Worm (Caenorhabditis elegans) whole organism, L1 larva: Measurements from ENCODE around the gene fum-1.

Experiments used
- C04F5.9 ChIP-seq: sonication (generic microtip); optimal IDR thresholded peaks from 2 replicates; lab custom pipeline; 2016; ENCODE audit warnings: missing genetic modification characterization, missing compliant biosample characterization
- C34B4.2 ChIP-seq: sonication (generic microtip); optimal IDR thresholded peaks from 2 replicates; lab custom pipeline; 2017; ENCODE audit warnings: mild to moderate bottlenecking, missing genetic modification characterization, missing compliant biosample characterization
- F16B12.6 ChIP-seq: fragments of 150-350 bp; optimal IDR thresholded peaks from 2 replicates; lab custom pipeline; 2014; ENCODE audit warnings: missing biosample characterization, missing genetic modification characterization
- Y116A8C.19 ChIP-seq: sonication (generic microtip); optimal IDR thresholded peaks from 2 replicates; lab custom pipeline; 2016; ENCODE audit warnings: missing compliant biosample characterization, missing genetic modification characterization, borderline replicate concordance
- aly-2 ChIP-seq: fragments of 150-350 bp; optimal IDR thresholded peaks from 2 replicates; lab custom pipeline; 2014; ENCODE audit warnings: missing biosample characterization, missing genetic modification characterization
- ama-1 ChIP-seq: fragments of 150-350 bp; optimal IDR thresholded peaks from 2 replicates; lab custom pipeline; 2014
- blmp-1 ChIP-seq: fragments of 150-350 bp; optimal IDR thresholded peaks from 2 replicates; lab custom pipeline; 2014; ENCODE audit warnings: missing biosample characterization, missing genetic modification characterization
- ceh-8 ChIP-seq: fragments of 200-800 bp; sonication (Bioruptor generic); optimal IDR thresholded peaks from 2 replicates; lab custom pipeline; 2018; ENCODE audit warnings: mild to moderate bottlenecking, missing genetic modification characterization, moderate library complexity, missing compliant biosample characterization
- ceh-82 ChIP-seq, 3 experiments: fragments of 150-350 bp in 1 of 3; sonication (generic microtip) in 2 of 3; optimal IDR thresholded peaks; 2 replicates each; lab custom pipeline; 2014 to 2017; ENCODE audit warnings: missing biosample characterization in 3 of 3, missing genetic modification characterization in 3 of 3
- ceh-88 ChIP-seq: fragments of 200-800 bp; sonication (Bioruptor generic); IDR thresholded peaks from 2 replicates; pipeline ENCODE4 v1.3.6; 2022; ENCODE audit warnings: missing genetic modification characterization, missing compliant biosample characterization
- dpl-1 ChIP-seq, 3 experiments: fragments of 150-350 bp in 2 of 3; sonication (generic microtip) in 1 of 3; optimal IDR thresholded peaks; 2 replicates each; lab custom pipeline; 2014 to 2017; ENCODE audit warnings: missing biosample characterization in 3 of 3, missing genetic modification characterization in 3 of 3, missing genetic modification reagents in 3 of 3
- dsc-1 ChIP-seq: sonication (generic microtip); optimal IDR thresholded peaks from 2 replicates; lab custom pipeline; 2016; ENCODE audit warnings: mild to moderate bottlenecking, missing genetic modification characterization, missing compliant biosample characterization
- efl-1 ChIP-seq, 4 experiments: fragments of 150-350 bp; optimal IDR thresholded peaks in 3 of 4; peaks in 1 of 4; 1 replicate in 1 of 4; 2 replicates in 3 of 4; lab custom pipeline; 2014; ENCODE audit warnings: missing biosample characterization in 2 of 4, missing genetic modification characterization in 2 of 4, missing genetic modification reagents in 2 of 4
- elt-3 ChIP-seq, 6 experiments: fragments of 150-350 bp in 1 of 6; sonication (generic microtip); optimal IDR thresholded peaks; 2 replicates each; lab custom pipeline; 2017 to 2018; ENCODE audit warnings: missing biosample characterization in 6 of 6, missing genetic modification characterization in 6 of 6, inconsistent platforms in 1 of 6
- ets-5 ChIP-seq: fragments of 200-800 bp; sonication (Bioruptor generic); IDR thresholded peaks from 2 replicates; pipeline ENCODE4 v1.3.6; 2022; ENCODE audit warnings: missing genetic modification characterization, missing compliant biosample characterization
- fkh-10 ChIP-seq: sonication (generic microtip); optimal IDR thresholded peaks from 2 replicates; lab custom pipeline; 2017; ENCODE audit warnings: missing biosample characterization, missing genetic modification reagents, missing genetic modification characterization
- fos-1 ChIP-seq: fragments of 150-350 bp; optimal IDR thresholded peaks from 2 replicates; lab custom pipeline; 2014; ENCODE audit warnings: missing biosample characterization, missing genetic modification characterization
- grh-1 ChIP-seq: fragments of 200-800 bp; sonication (Bioruptor generic); IDR thresholded peaks from 2 replicates; pipeline ENCODE4 v1.3.6; 2022; ENCODE audit warnings: missing genetic modification reagents, missing genetic modification characterization, missing compliant biosample characterization
- hlh-17 ChIP-seq: fragments of 200-800 bp; sonication (Bioruptor generic); optimal IDR thresholded peaks from 2 replicates; lab custom pipeline; 2018; ENCODE audit warnings: missing genetic modification characterization, mild to moderate bottlenecking, missing compliant biosample characterization, moderate library complexity, borderline replicate concordance
- hlh-4 ChIP-seq: sonication (generic microtip); optimal IDR thresholded peaks from 2 replicates; lab custom pipeline; 2016; ENCODE audit warnings: mild to moderate bottlenecking, missing genetic modification characterization, missing compliant biosample characterization
- hpl-2 ChIP-seq: fragments of 150-350 bp; optimal IDR thresholded peaks from 2 replicates; lab custom pipeline; 2014; ENCODE audit warnings: missing biosample characterization, missing genetic modification reagents, missing genetic modification characterization
- isw-1 ChIP-seq: fragments of 200-800 bp; sonication (Bioruptor generic); IDR thresholded peaks from 2 replicates; pipeline ENCODE4 v1.3.6; 2022; ENCODE audit warnings: missing genetic modification characterization, missing compliant biosample characterization
- jun-1 ChIP-seq: fragments of 150-350 bp; optimal IDR thresholded peaks from 2 replicates; lab custom pipeline; 2014; ENCODE audit warnings: missing biosample characterization, missing genetic modification reagents, missing genetic modification characterization
- lin-35 ChIP-seq, 2 experiments: fragments of 150-350 bp; optimal IDR thresholded peaks; 2 replicates each; lab custom pipeline; 2014; ENCODE audit warnings: missing biosample characterization in 2 of 2, missing genetic modification characterization in 2 of 2, missing genetic modification reagents in 2 of 2
- lir-3 ChIP-seq: sonication (generic microtip); optimal IDR thresholded peaks from 2 replicates; lab custom pipeline; 2016; ENCODE audit warnings: mild to moderate bottlenecking, missing genetic modification characterization, moderate library complexity, missing compliant biosample characterization; ENCODE audit not compliant: poor library complexity
- lsy-2 ChIP-seq, 2 experiments: fragments of 150-350 bp; optimal IDR thresholded peaks; 2 replicates each; lab custom pipeline; 2014; ENCODE audit warnings: missing biosample characterization in 2 of 2, missing genetic modification characterization in 2 of 2
- mab-9 ChIP-seq: fragments of 200-800 bp; sonication (Bioruptor generic); IDR thresholded peaks from 2 replicates; pipeline ENCODE4 v1.3.6; 2022; ENCODE audit warnings: missing genetic modification reagents, missing genetic modification characterization, missing compliant biosample characterization
- mdl-1 ChIP-seq, 2 experiments: fragments of 150-350 bp; optimal IDR thresholded peaks; 2 replicates each; lab custom pipeline; 2014 to 2017; ENCODE audit warnings: missing biosample characterization in 2 of 2, missing genetic modification characterization in 2 of 2, inconsistent platforms in 1 of 2
- mef-2 ChIP-seq: fragments of 150-350 bp; optimal IDR thresholded peaks from 2 replicates; lab custom pipeline; 2014; ENCODE audit warnings: missing biosample characterization, missing genetic modification characterization
- nhr-11 ChIP-seq: fragments of 150-350 bp; optimal IDR thresholded peaks from 2 replicates; lab custom pipeline; 2014; ENCODE audit warnings: missing biosample characterization, missing genetic modification characterization
- nhr-12 ChIP-seq: sonication (generic microtip); optimal IDR thresholded peaks from 2 replicates; lab custom pipeline; 2017; ENCODE audit warnings: missing biosample characterization, missing genetic modification characterization
- nhr-19 ChIP-seq: fragments of 200-800 bp; sonication (Bioruptor generic); conservative IDR thresholded peaks from 2 replicates; pipeline ENCODE4 v1.3.6; 2022; ENCODE audit warnings: missing genetic modification characterization, missing compliant biosample characterization
- nhr-20 ChIP-seq: sonication (generic microtip); optimal IDR thresholded peaks from 2 replicates; lab custom pipeline; 2016; ENCODE audit warnings: mild to moderate bottlenecking, missing genetic modification characterization, missing compliant biosample characterization
- nhr-237 ChIP-seq: fragments of 150-350 bp; optimal IDR thresholded peaks from 2 replicates; lab custom pipeline; 2014; ENCODE audit warnings: missing biosample characterization, missing genetic modification characterization
- nhr-47 ChIP-seq: sonication (generic microtip); optimal IDR thresholded peaks from 2 replicates; lab custom pipeline; 2016; ENCODE audit warnings: mild to moderate bottlenecking, missing genetic modification characterization, moderate library complexity, missing compliant biosample characterization
- nhr-71 ChIP-seq: sonication (generic microtip); optimal IDR thresholded peaks from 2 replicates; lab custom pipeline; 2016; ENCODE audit warnings: mild to moderate bottlenecking, missing genetic modification characterization, moderate library complexity, missing compliant biosample characterization
- nhr-76 ChIP-seq: sonication (generic microtip); optimal IDR thresholded peaks from 2 replicates; lab custom pipeline; 2017; ENCODE audit warnings: missing biosample characterization, missing genetic modification characterization
- nhr-84 ChIP-seq: sonication (generic microtip); optimal IDR thresholded peaks from 2 replicates; lab custom pipeline; 2017; ENCODE audit warnings: missing biosample characterization, missing genetic modification characterization
- nhr-85 ChIP-seq: sonication (generic microtip); peaks from one replicate; lab custom pipeline; 2016; ENCODE audit warnings: missing genetic modification characterization, inconsistent platforms, missing compliant biosample characterization
- rnt-1 ChIP-seq: sonication (generic microtip); optimal IDR thresholded peaks from 2 replicates; lab custom pipeline; 2016; ENCODE audit warnings: mild to moderate bottlenecking, missing genetic modification characterization, moderate library complexity, missing compliant biosample characterization
- skn-1 ChIP-seq: fragments of 150-350 bp; optimal IDR thresholded peaks from 2 replicates; lab custom pipeline; 2014; ENCODE audit warnings: missing biosample characterization, missing genetic modification characterization
- snpc-4 ChIP-seq: fragments of 150-350 bp; optimal IDR thresholded peaks from 2 replicates; lab custom pipeline; 2014; ENCODE audit warnings: missing biosample characterization, missing genetic modification characterization
- sox-4 ChIP-seq: sonication (generic microtip); optimal IDR thresholded peaks from 2 replicates; lab custom pipeline; 2016; ENCODE audit warnings: missing genetic modification characterization, missing compliant biosample characterization
- sptf-1 ChIP-seq: fragments of 150-350 bp; optimal IDR thresholded peaks from 2 replicates; lab custom pipeline; 2014; ENCODE audit warnings: missing biosample characterization, missing genetic modification characterization
- swsn-7 ChIP-seq: sonication (generic microtip); optimal IDR thresholded peaks from 2 replicates; lab custom pipeline; 2016; ENCODE audit warnings: missing genetic modification characterization, missing compliant biosample characterization
- tlp-1 ChIP-seq: fragments of 150-350 bp; optimal IDR thresholded peaks from 2 replicates; lab custom pipeline; 2014; ENCODE audit warnings: missing biosample characterization, missing genetic modification characterization
- unc-130 ChIP-seq: fragments of 150-350 bp; optimal IDR thresholded peaks from 2 replicates; lab custom pipeline; 2017; ENCODE audit warnings: missing biosample characterization, missing genetic modification characterization, inconsistent platforms
- unc-30 ChIP-seq: sonication (generic microtip); optimal IDR thresholded peaks from 2 replicates; lab custom pipeline; 2017; ENCODE audit warnings: missing biosample characterization, missing genetic modification characterization
- unc-86 ChIP-seq: sonication (generic microtip); optimal IDR thresholded peaks from 2 replicates; lab custom pipeline; 2016; ENCODE audit warnings: missing genetic modification characterization, missing compliant biosample characterization
- vab-15 ChIP-seq: sonication (generic microtip); optimal IDR thresholded peaks from 2 replicates; lab custom pipeline; 2017; ENCODE audit warnings: missing genotype, mild to moderate bottlenecking, missing genetic modification characterization, missing compliant biosample characterization
- xbp-1 ChIP-seq: sonication (generic microtip); optimal IDR thresholded peaks from 2 replicates; lab custom pipeline; 2016; ENCODE audit warnings: missing genetic modification characterization, missing compliant biosample characterization

Gene fum-1

ce11 chrIII:7498346-7498745, 32.9 kb downstream of the fum-1 start (continued):
- TF ChIP-seq C34B4.2 (no peak), fos-1 (peak; percentile 66), nhr-84 (tag; lab: Kevin White, UChicago) (no peak), aly-2 (peak; percentile 69), dpl-1 (GFP tag; optimal IDR thresholded peaks at IDR 0.05; lab: Kevin White, UChicago) (peak; percentile 95 to 98 (median 96)), jun-1 (tag; lab: Kevin White, UChicago) (peak; percentile 82), ceh-88 (GFP tag; lab: Robert Waterston, UW) (peak; percentile 51; the same call in 1 of the 2 replicates), swsn-7 (tag; lab: Kevin White, UChicago) (peak; percentile 84), vab-15 (tag; lab: Kevin White, UChicago) (peak; percentile 21), nhr-85 (tag; lab: Kevin White, UChicago) (peak; percentile 88), ceh-8 (no peak), lsy-2 (tag; optimal IDR thresholded peaks at IDR 0.05; lab: Kevin White, UChicago) (peak; percentile 89 to 90), nhr-76 (no peak), elt-3 (tag; optimal IDR thresholded peaks at IDR 0.05; lab: Kevin White, UChicago) (peak in 3 of 6 experiments; percentile 53 to 63 (median 56)), nhr-20 (tag; lab: Kevin White, UChicago) (peak; percentile 86), efl-1 (optimal IDR thresholded peaks at IDR 0.05; lab: Kevin White, UChicago) (peak; percentile 97), efl-1 (GFP tag; optimal IDR thresholded peaks at IDR 0.05 in 1 of 2; lab: Kevin White, UChicago) (peak; percentile 97 to 99), nhr-47 (tag; lab: Kevin White, UChicago) (peak; percentile 86), Y116A8C.19 (no peak), sox-4 (tag; lab: Kevin White, UChicago) (no peak), nhr-71 (tag; lab: Kevin White, UChicago) (peak; percentile 94), snpc-4 (peak; percentile 70), ceh-82 (tag; optimal IDR thresholded peaks at IDR 0.05; lab: Kevin White, UChicago) (peak; percentile 71 to 86 (median 75)), nhr-12 (no peak), grh-1 (GFP tag; lab: Robert Waterston, UW) (peak; percentile 47; the same call in 1 of the 2 replicates), rnt-1 (tag; lab: Kevin White, UChicago) (peak; percentile 86), tlp-1 (no peak), mab-9 (peak; percentile 63; the same call in 1 of the 2 replicates), blmp-1 (tag; lab: Kevin White, UChicago) (peak; percentile 69), nhr-11 (tag; lab: Kevin White, UChicago) (peak; percentile 63), unc-130 (tag; lab: Kevin White, UChicago) (peak; percentile 59), hpl-2 (GFP tag; lab: Kevin White, UChicago) (no peak), lin-35 (GFP tag; optimal IDR thresholded peaks at IDR 0.05; lab: Kevin White, UChicago) (peak; percentile 98 to 99), mef-2 (tag; lab: Kevin White, UChicago) (no peak), unc-30 (tag; lab: Kevin White, UChicago) (no peak), nhr-19 (peak; percentile 84)
- TF ChIP-seq, all 84 proteins: peak for 56

DNA sequence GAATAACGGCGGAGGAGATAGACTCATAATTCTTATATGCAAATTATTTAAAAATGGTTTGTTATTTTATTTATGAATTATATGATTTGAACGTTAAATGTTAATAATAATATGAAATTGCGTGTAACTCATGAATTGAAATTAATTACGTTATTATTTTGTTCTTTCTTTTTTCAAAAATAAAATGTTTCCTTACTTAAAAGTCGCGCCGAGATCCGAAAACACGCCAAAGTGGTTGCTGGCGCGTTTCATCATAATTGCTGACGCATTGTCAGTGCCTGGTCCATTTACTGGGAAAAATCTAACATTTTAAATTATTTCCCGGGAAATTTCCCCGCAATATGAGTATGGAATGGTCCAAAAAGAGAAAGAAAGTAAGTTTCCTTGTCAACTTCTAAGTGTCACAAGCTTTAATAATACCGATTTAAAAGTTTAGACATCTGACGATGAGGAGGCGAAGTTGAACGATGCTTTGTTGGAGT, 34.1 kb downstream of the fum-1 start, which contains the start of the genes C07H6.9 and sap-140:
TSS of gene C07H6.9 (minus strand) at position 51 of the 482 bp plus-strand sequence.
TSS of gene sap-140 (plus strand) at position 318 of the 482 bp plus-strand sequence.
- TF ChIP-seq snpc-4: peak; percentile 80
- TF ChIP-seq xbp-1: peak; percentile 87
- no peak for TF ChIP-seq hlh-17
- peak; percentile 79 for TF ChIP-seq unc-86 (tag; lab: Kevin White, UChicago)
- no peak for TF ChIP-seq unc-30 (tag; lab: Kevin White, UChicago)
- TF ChIP-seq F16B12.6 (tag; lab: Kevin White, UChicago): peak; percentile 64
- TF ChIP-seq mdl-1 (tag; optimal IDR thresholded peaks at IDR 0.05; lab: Kevin White, UChicago): peak in 1 of 2 experiments; percentile 81
- TF ChIP-seq skn-1 (tag; lab: Kevin White, UChicago): peak; percentile 52
- TF ChIP-seq dsc-1: peak; percentile 87
- TF ChIP-seq fkh-10 (GFP tag; lab: Kevin White, UChicago): peak; percentile 16
- TF ChIP-seq isw-1 (GFP tag; lab: Robert Waterston, UW): peak; percentile 71
- TF ChIP-seq ets-5: no peak
- TF ChIP-seq grh-1 (GFP tag; lab: Robert Waterston, UW): peak; percentile 68
- TF ChIP-seq nhr-237 (tag; lab: Kevin White, UChicago): peak; percentile 54
- peak; percentile 51 for TF ChIP-seq C04F5.9 (tag; lab: Kevin White, UChicago)
- no peak for TF ChIP-seq nhr-12
- TF ChIP-seq nhr-19: peak; percentile 86
- TF ChIP-seq ama-1 (lab: Kevin White, UChicago): no peak
- TF ChIP-seq lir-3 (tag; lab: Kevin White, UChicago): peak; percentile 56
- peak; percentile 94 for TF ChIP-seq unc-130 (tag; lab: Kevin White, UChicago)
- no peak for TF ChIP-seq hlh-4
- TF ChIP-seq ceh-82 (tag; optimal IDR thresholded peaks at IDR 0.05; lab: Kevin White, UChicago): peak; percentile 77 to 90 (median 82)
- 0 out of 2 replicates have a peak, but pooled peaks have one; percentile 45 for TF ChIP-seq mab-9
- no peak for TF ChIP-seq sptf-1 (tag; lab: Kevin White, UChicago)
